Fruit fly (Drosophila melanogaster) whole organism, embryonic: ENCODE measurements around the gene unc-119.
A peak's percentile ranks its signal among the peaks of the same experiment; 100 is the strongest.

Source experiments
- Abd-B ChIP-seq: fragments of 200-800 bp; sonication (Bioruptor generic); optimal IDR thresholded peaks from 2 replicates; lab custom pipeline; 2018; ENCODE audit warnings: missing biosample characterization, mild to moderate bottlenecking, missing genetic modification characterization, moderate library complexity
- Awh ChIP-seq: fragments of 200-800 bp; sonication (Bioruptor generic); IDR thresholded peaks from 2 replicates; pipeline ENCODE4, ENCODE4 v1.3.6; 2022; ENCODE audit warnings: missing biosample characterization, missing genetic modification characterization
- BtbVII ChIP-seq: fragments of 200-800 bp; sonication (Bioruptor generic); optimal IDR thresholded peaks from 3 replicates; lab custom pipeline; 2017; ENCODE audit warnings: missing biosample characterization, mild to moderate bottlenecking, missing genetic modification characterization
- CG10209 ChIP-seq: fragments of 200-800 bp; sonication (Bioruptor generic); optimal IDR thresholded peaks from 3 replicates; lab custom pipeline; 2017; ENCODE audit warnings: missing biosample characterization, mild to moderate bottlenecking, missing genetic modification characterization, missing genetic modification reagents
- CG10267 ChIP-seq: fragments of 200-800 bp; sonication (Bioruptor generic); optimal IDR thresholded peaks from 2 replicates; lab custom pipeline; 2018; ENCODE audit warnings: missing biosample characterization, mild to moderate bottlenecking, missing genetic modification characterization, moderate library complexity
- CG17802 ChIP-seq: fragments of 200-800 bp; sonication (Bioruptor generic); optimal IDR thresholded peaks from 2 replicates; lab custom pipeline; 2018; ENCODE audit warnings: missing biosample characterization, mild to moderate bottlenecking, missing genetic modification characterization, moderate library complexity
- CG2120 ChIP-seq: fragments of 200-800 bp; sonication (Bioruptor generic); optimal IDR thresholded peaks from 3 replicates; lab custom pipeline; 2016; ENCODE audit warnings: missing biosample characterization, missing genetic modification characterization
- CG2875 ChIP-seq: fragments of 200-800 bp; sonication (Bioruptor generic); optimal IDR thresholded peaks from 2 replicates; lab custom pipeline; 2017; ENCODE audit warnings: missing biosample characterization, mild to moderate bottlenecking, missing genetic modification characterization, missing genetic modification reagents
- CG31224 ChIP-seq: fragments of 200-800 bp; sonication (Bioruptor generic); IDR thresholded peaks from 2 replicates; pipeline ENCODE4 v1.3.6; 2022; ENCODE audit warnings: missing biosample characterization, missing genetic modification characterization
- CG31388 ChIP-seq: fragments of 200-800 bp; sonication (Bioruptor generic); optimal IDR thresholded peaks from 2 replicates; lab custom pipeline; 2016; ENCODE audit warnings: missing biosample characterization, missing genetic modification characterization
- CG34376 ChIP-seq: fragments of 200-800 bp; sonication (Bioruptor generic); optimal IDR thresholded peaks from 2 replicates; lab custom pipeline; 2018; ENCODE audit warnings: missing biosample characterization, mild to moderate bottlenecking, missing genetic modification characterization
- CG42726 ChIP-seq: fragments of 200-800 bp; sonication (Bioruptor generic); IDR thresholded peaks from 2 replicates; pipeline ENCODE4 v1.3.6; 2022; ENCODE audit warnings: missing biosample characterization, missing genetic modification characterization; ENCODE audit not compliant: partially characterized antibody
- CG4424 ChIP-seq: fragments of 200-800 bp; sonication (Bioruptor generic); optimal IDR thresholded peaks from 3 replicates; lab custom pipeline; 2016; ENCODE audit warnings: missing biosample characterization, missing genetic modification characterization
- CG6813 ChIP-seq: fragments of 200-800 bp; sonication (Bioruptor generic); optimal IDR thresholded peaks from 2 replicates; lab custom pipeline; 2017; ENCODE audit warnings: missing biosample characterization, missing genetic modification characterization, mild to moderate bottlenecking, moderate library complexity, missing genetic modification reagents
- CG8281 ChIP-seq: fragments of 200-800 bp; sonication (Bioruptor generic); optimal IDR thresholded peaks from 2 replicates; lab custom pipeline; 2018; ENCODE audit warnings: missing biosample characterization, mild to moderate bottlenecking, missing genetic modification characterization, moderate library complexity
- CG8359 ChIP-seq: fragments of 200-800 bp; sonication (Bioruptor generic); optimal IDR thresholded peaks from 2 replicates; lab custom pipeline; 2017; ENCODE audit warnings: missing biosample characterization, mild to moderate bottlenecking, missing genetic modification characterization, borderline replicate concordance
- CG9727 ChIP-seq: fragments of 200-800 bp; sonication (Bioruptor generic); optimal IDR thresholded peaks from 3 replicates; lab custom pipeline; 2017; ENCODE audit warnings: missing biosample characterization, mild to moderate bottlenecking, missing genetic modification characterization
- Deaf1 ChIP-seq: fragments of 200-800 bp; optimal IDR thresholded peaks from 3 replicates; lab custom pipeline; 2019; ENCODE audit warnings: missing biosample characterization, mild to moderate bottlenecking, missing genetic modification characterization, moderate library complexity
- Ets65A ChIP-seq: fragments of 200-800 bp; sonication (Bioruptor generic); peaks from one replicate; lab custom pipeline; 2016; ENCODE audit warnings: missing biosample characterization, missing genetic modification characterization
- GATAe ChIP-seq: fragments of 200-800 bp; sonication (Bioruptor generic); conservative IDR thresholded peaks from 2 replicates; pipeline ENCODE4 v1.3.6; 2022; ENCODE audit warnings: missing biosample characterization, missing genetic modification characterization
- Hr78 ChIP-seq, 2 experiments: fragments of 200-800 bp in 1 of 2; fragments of >200 bp in 1 of 2; sonication (Bioruptor generic) in 1 of 2; optimal IDR thresholded peaks; 2 replicates each; lab custom pipeline; 2017 to 2019; ENCODE audit warnings: missing biosample characterization in 2 of 2, missing genetic modification characterization in 2 of 2, mild to moderate bottlenecking in 1 of 2, moderate library complexity in 1 of 2
- Usf ChIP-seq: fragments of 200-800 bp; sonication (Bioruptor generic); optimal IDR thresholded peaks from 2 replicates; lab custom pipeline; 2017; ENCODE audit warnings: missing genotype, missing biosample characterization, missing genetic modification characterization
- al ChIP-seq: fragments of 200-800 bp; sonication (Bioruptor generic); IDR thresholded peaks from 2 replicates; pipeline ENCODE4 v1.3.6; 2022; ENCODE audit warnings: missing biosample characterization, missing genetic modification characterization
- ato ChIP-seq: fragments of 200-800 bp; sonication (Bioruptor generic); IDR thresholded peaks from 2 replicates; pipeline ENCODE4 v1.3.6; 2022; ENCODE audit warnings: missing biosample characterization, missing genetic modification characterization; ENCODE audit not compliant: partially characterized antibody
- bcd ChIP-seq: fragments of 200-800 bp; sonication (Bioruptor generic); optimal IDR thresholded peaks from 2 replicates; lab custom pipeline; 2017; ENCODE audit warnings: missing biosample characterization, mild to moderate bottlenecking, missing genetic modification characterization
- cg ChIP-seq: fragments of 200-800 bp; sonication (Bioruptor generic); optimal IDR thresholded peaks from 3 replicates; lab custom pipeline; 2019; ENCODE audit warnings: missing biosample characterization, mild to moderate bottlenecking, missing genetic modification characterization, moderate library complexity
- dmrt99B ChIP-seq: fragments of 200-800 bp; sonication (Bioruptor generic); optimal IDR thresholded peaks from 2 replicates; lab custom pipeline; 2018; ENCODE audit warnings: missing biosample characterization, mild to moderate bottlenecking, missing genetic modification characterization, moderate library complexity
- fd102C ChIP-seq: fragments of 200-800 bp; sonication (Bioruptor generic); optimal IDR thresholded peaks from 2 replicates; lab custom pipeline; 2018; ENCODE audit warnings: missing biosample characterization, mild to moderate bottlenecking, missing genetic modification characterization, moderate library complexity
- fd64A ChIP-seq: fragments of 200-800 bp; sonication (Bioruptor generic); optimal IDR thresholded peaks from 3 replicates; lab custom pipeline; 2018; ENCODE audit warnings: missing biosample characterization, mild to moderate bottlenecking, missing genetic modification characterization
- jigr1 ChIP-seq: fragments of 200-800 bp; sonication (Bioruptor generic); IDR thresholded peaks from 3 replicates; pipeline ENCODE4 v1.3.6; 2022; ENCODE audit warnings: missing biosample characterization, missing genetic modification characterization
- kay ChIP-seq: fragments of 200-800 bp; sonication (Bioruptor generic); optimal IDR thresholded peaks from 2 replicates; lab custom pipeline; 2016; ENCODE audit warnings: missing biosample characterization, missing genetic modification characterization
- lov ChIP-seq, 2 experiments: fragments of 200-800 bp in 1 of 2; fragments of >200 bp in 1 of 2; sonication (Bioruptor generic) in 1 of 2; IDR thresholded peaks in 1 of 2; optimal IDR thresholded peaks in 1 of 2; 2 replicates in 1 of 2; 3 replicates in 1 of 2; pipeline versions ENCODE4 v1.3.6 to Lab custom; 2017 to 2022; ENCODE audit warnings: missing biosample characterization in 1 of 2, missing genetic modification characterization in 1 of 2
- org-1 ChIP-seq: fragments of 200-800 bp; sonication (Bioruptor generic); optimal IDR thresholded peaks from 2 replicates; lab custom pipeline; 2017; ENCODE audit warnings: missing biosample characterization, missing genetic modification characterization
- ranshi ChIP-seq: fragments of 200-800 bp; sonication (Bioruptor generic); IDR thresholded peaks from 2 replicates; pipeline ENCODE4 v1.3.6; 2022; ENCODE audit warnings: missing biosample characterization, missing genetic modification characterization
- rib ChIP-seq: fragments of 200-800 bp; sonication (Bioruptor generic); IDR thresholded peaks from 2 replicates; pipeline ENCODE4 v1.3.6; 2022; ENCODE audit warnings: missing biosample characterization, missing genetic modification characterization
- sc ChIP-seq, 3 experiments: fragments of >200 bp in 2 of 3; fragments of 200-800 bp in 1 of 3; sonication (Bioruptor generic) in 1 of 3; optimal IDR thresholded peaks; 2 replicates in 2 of 3; 3 replicates in 1 of 3; lab custom pipeline; 2017; ENCODE audit warnings: mild to moderate bottlenecking in 1 of 3, missing biosample characterization in 1 of 3, missing genetic modification characterization in 1 of 3, missing genetic modification reagents in 1 of 3
- sens ChIP-seq: fragments of 200-800 bp; sonication (Bioruptor generic); peaks from one replicate; lab custom pipeline; 2016; ENCODE audit warnings: missing biosample characterization, missing genetic modification characterization
- seq ChIP-seq: fragments of 200-800 bp; sonication (Bioruptor generic); IDR thresholded peaks from 2 replicates; pipeline ENCODE4 v1.3.6; 2022; ENCODE audit warnings: missing biosample characterization, missing genetic modification characterization
- slp2 ChIP-seq: fragments of 200-800 bp; sonication (Bioruptor generic); optimal IDR thresholded peaks from 2 replicates; lab custom pipeline; 2016; ENCODE audit warnings: missing biosample characterization, missing genetic modification characterization
- sr ChIP-seq: fragments of 200-800 bp; sonication (Bioruptor generic); IDR thresholded peaks from 3 replicates; pipeline ENCODE4 v1.3.6; 2022; ENCODE audit warnings: missing biosample characterization, missing genetic modification characterization
- tgo ChIP-seq: fragments of 200-800 bp; sonication (Bioruptor generic); IDR thresholded peaks from 3 replicates; pipeline ENCODE4 v1.3.6; 2022; ENCODE audit warnings: missing biosample characterization, missing genetic modification characterization
- tna ChIP-seq: fragments of 200-800 bp; sonication (Bioruptor generic); IDR thresholded peaks from 2 replicates; pipeline ENCODE4 v1.3.6; 2022; ENCODE audit warnings: missing biosample characterization, missing genetic modification characterization; ENCODE audit not compliant: partially characterized antibody
- zen ChIP-seq: fragments of 200-800 bp; sonication (Bioruptor generic); optimal IDR thresholded peaks from 3 replicates; lab custom pipeline; 2018; ENCODE audit warnings: missing biosample characterization, mild to moderate bottlenecking, missing genetic modification characterization, moderate library complexity

The unc-119 gene

DNA sequence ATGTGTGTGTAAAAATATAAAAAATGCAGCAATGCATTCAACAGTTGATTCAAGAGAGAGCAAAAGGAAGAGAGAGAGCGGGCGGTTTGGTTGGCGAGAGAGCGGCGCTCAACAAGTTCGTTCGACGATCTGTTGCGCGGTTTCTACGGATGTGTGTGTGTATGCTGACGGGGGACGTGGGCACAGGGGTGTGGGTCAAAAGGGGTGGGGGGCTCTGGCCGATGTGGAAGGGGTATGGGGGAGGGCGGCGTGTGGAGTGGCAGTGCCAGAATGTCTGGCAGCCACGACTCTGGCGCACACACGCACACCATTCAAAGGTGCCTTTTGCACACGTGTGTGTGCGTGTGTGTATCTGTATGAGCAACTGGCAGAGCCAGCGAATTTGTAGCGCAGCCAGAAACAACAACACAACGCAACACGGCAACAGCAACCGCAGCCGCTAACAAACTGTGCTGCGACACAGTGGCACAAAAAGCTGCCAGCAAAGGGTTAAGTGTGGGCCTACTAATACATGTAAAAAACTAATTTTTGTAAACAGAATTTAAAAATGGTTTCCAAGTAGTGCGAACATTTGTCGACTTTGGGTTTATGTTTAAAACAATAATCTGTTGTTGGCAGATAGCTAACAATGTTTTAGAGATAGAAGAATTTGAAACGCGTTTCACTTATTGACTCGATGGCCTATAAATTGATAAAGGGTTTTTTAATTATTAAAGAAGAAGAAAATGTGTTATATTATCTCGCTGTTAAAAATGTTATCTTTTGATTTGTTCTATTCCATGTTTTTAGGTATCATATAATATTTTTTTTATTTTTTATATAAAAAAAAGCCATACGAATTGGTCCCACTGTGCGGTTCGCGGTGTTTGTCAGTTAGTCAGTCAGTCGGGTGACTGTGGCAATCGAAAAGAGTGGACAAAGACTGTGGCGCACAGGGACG lies 15.7 kb upstream of the unc-119 start (continued):
- TF ChIP-seq CG34376 (GFP tag; lab: Kevin White, UChicago) (no peak), CG4424 (GFP tag; lab: Kevin White, UChicago) (peak; percentile 95), Abd-B (peak; percentile 96), BtbVII (GFP tag; lab: Kevin White, UChicago) (peak; percentile 92), dmrt99B (tag; lab: Kevin White, UChicago) (peak; percentile 92), al (GFP tag; lab: Robert Waterston, UW) (peak; percentile 72), fd102C (GFP tag; lab: Kevin White, UChicago) (peak; percentile 50), bcd (GFP tag; lab: Kevin White, UChicago) (peak; percentile 96), lov (optimal IDR thresholded peaks at IDR 0.05; lab: Kevin White, UChicago) (no peak), lov (GFP tag; IDR thresholded peaks at IDR 0.05; lab: Robert Waterston, UW) (no peak), CG42726 (GFP tag; lab: Robert Waterston, UW) (peak; percentile 60; the same call in 1 of the 2 replicates), CG2120 (GFP tag; lab: Kevin White, UChicago) (peak; percentile 87)

DNA sequence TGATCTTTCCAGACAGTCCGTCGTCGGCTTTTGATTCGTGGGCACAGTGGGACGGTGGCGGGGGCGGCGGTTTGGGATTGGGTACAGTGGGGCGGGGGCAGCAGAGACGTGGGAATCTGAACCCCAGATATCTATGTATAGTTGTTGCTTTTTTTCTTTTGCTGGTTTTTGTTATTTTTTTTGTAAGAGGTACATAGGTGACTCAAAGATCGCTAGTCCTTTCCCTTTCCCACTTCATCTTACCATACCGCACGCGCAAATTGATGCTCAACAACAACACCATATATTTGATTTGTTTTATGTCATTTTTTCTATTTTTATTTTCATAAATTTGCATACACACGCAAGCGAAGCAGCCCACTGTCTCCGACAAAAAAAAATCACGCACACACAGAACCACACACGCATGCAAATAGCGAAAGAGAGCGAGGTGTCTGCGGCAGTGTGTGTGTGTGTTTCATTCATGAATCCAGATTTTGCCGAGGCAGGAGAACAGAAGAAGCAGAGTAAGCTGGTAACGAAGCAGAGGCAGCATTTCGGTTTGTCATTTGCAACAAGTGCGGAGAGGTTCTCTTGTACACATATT lies 14.7 kb upstream of the unc-119 start:
- peak; percentile 60; the same call in 2 of the 3 replicates for TF ChIP-seq sr (GFP tag; lab: Robert Waterston, UW)
- TF ChIP-seq Usf (GFP tag; lab: Kevin White, UChicago), result peak; percentile 51
- TF ChIP-seq GATAe, result no peak
- no peak for TF ChIP-seq ato (GFP tag; lab: Robert Waterston, UW)
- TF ChIP-seq zen (tag; lab: Kevin White, UChicago), result peak; percentile 13
- TF ChIP-seq CG8359 (GFP tag; lab: Kevin White, UChicago), result peak; percentile 16
- no peak for TF ChIP-seq Awh (GFP tag; lab: Robert Waterston, UW)
- TF ChIP-seq Deaf1 (tag; lab: Kevin White, UChicago), result no peak
- TF ChIP-seq CG31224 (GFP tag; lab: Robert Waterston, UW), result 0 out of 2 replicates have a peak, but pooled peaks have one; percentile 12
- peak; percentile 18 for TF ChIP-seq CG8281 (tag; lab: Kevin White, UChicago)
- TF ChIP-seq CG10209 (GFP tag; lab: Kevin White, UChicago), result peak; percentile 69
- peak; percentile 26 for TF ChIP-seq CG17802
- peak; percentile 48; the same call in 2 of the 3 replicates for TF ChIP-seq tgo (GFP tag; lab: Robert Waterston, UW)
- peak; percentile 40; the same call in 1 of the 2 replicates for TF ChIP-seq ranshi (GFP tag; lab: Robert Waterston, UW)
- no peak for TF ChIP-seq rib (GFP tag; lab: Robert Waterston, UW)
- peak; percentile 25 for TF ChIP-seq CG10267
- TF ChIP-seq sc (optimal IDR thresholded peaks at IDR 0.05; lab: Kevin White, UChicago), result no peak
- peak; percentile 54 for TF ChIP-seq sc (GFP tag; optimal IDR thresholded peaks at IDR 0.05; lab: Kevin White, UChicago)
- TF ChIP-seq kay (GFP tag; lab: Kevin White, UChicago), result peak; percentile 20
- TF ChIP-seq CG6813 (GFP tag; lab: Kevin White, UChicago), result peak; percentile 48
- peak; percentile 58; the same call in 1 of the 2 replicates for TF ChIP-seq seq (GFP tag; lab: Robert Waterston, UW)
- peak; percentile 72 for TF ChIP-seq CG9727
- TF ChIP-seq CG31388 (GFP tag; lab: Kevin White, UChicago), result no peak
- TF ChIP-seq fd64A (GFP tag; lab: Kevin White, UChicago), result peak; percentile 13
- TF ChIP-seq bcd (GFP tag; lab: Kevin White, UChicago), result peak; percentile 54
- peak; percentile 89 for TF ChIP-seq Ets65A (GFP tag; lab: Kevin White, UChicago)
- peak; percentile 46 for TF ChIP-seq slp2 (GFP tag; lab: Kevin White, UChicago)
- peak; percentile 86 for TF ChIP-seq sens (GFP tag; lab: Kevin White, UChicago)
- TF ChIP-seq jigr1 (GFP tag; lab: Robert Waterston, UW), result peak; percentile 50; the same call in 1 of the 3 replicates
- no peak for TF ChIP-seq Hr78 (GFP tag; optimal IDR thresholded peaks at IDR 0.05; lab: Kevin White, UChicago)
- TF ChIP-seq cg (GFP tag; lab: Kevin White, UChicago), result peak; percentile 50
- peak; percentile 53 for TF ChIP-seq CG2875 (GFP tag; lab: Kevin White, UChicago)
- no peak for TF ChIP-seq tna (GFP tag; lab: Robert Waterston, UW)
- TF ChIP-seq org-1 (GFP tag; lab: Kevin White, UChicago), result peak; percentile 2
